Worm (Caenorhabditis elegans): Measurements from ENCODE around the gene grl-22.

Gene grl-22

DNA sequence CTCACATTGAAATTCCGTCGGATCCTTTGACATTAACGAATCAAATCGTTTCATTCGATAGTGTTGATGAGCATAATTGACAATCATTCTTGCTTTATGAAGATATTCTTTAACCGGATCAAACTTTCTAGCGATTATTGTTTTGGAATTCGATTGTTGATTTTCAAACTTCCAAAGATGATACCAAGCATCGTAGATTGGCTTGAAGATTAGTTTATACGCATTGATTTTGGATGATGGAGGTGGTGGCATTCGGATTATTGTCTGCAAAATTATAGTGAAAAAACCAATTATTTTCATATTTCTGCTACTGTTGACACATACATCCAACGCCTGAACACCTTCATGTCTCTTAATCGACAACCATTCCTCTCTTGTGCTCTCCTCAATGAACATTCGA lies 25.7 kb downstream of the grl-22 start:
- TF ChIP-seq F55B11.4 (tag; optimal IDR thresholded peaks at IDR 0.05; ENCODE audit: borderline replicate concordance, insufficient read depth) (no peak), F52B5.7 (tag; optimal IDR thresholded peaks at IDR 0.05) (no peak), Y53G8AR.9 (GFP tag; conservative IDR thresholded peaks at IDR 0.05) (no peak), mcd-1 (GFP tag; IDR thresholded peaks at IDR 0.05) (no peak), unc-62 (GFP tag; optimal IDR thresholded peaks at IDR 0.05) (no peak), cebp-1 (GFP tag; IDR thresholded peaks at IDR 0.05) (no peak), cebp-1 (tag; optimal IDR thresholded peaks at IDR 0.05) (no peak), dpl-1 (GFP tag; optimal IDR thresholded peaks at IDR 0.05) (no peak), fkh-3 (tag; optimal IDR thresholded peaks at IDR 0.05) (no peak), Y95B8A.8 (GFP tag; IDR thresholded peaks at IDR 0.05) (no peak), unc-130 (GFP tag; optimal IDR thresholded peaks at IDR 0.05) (no peak), nhr-80 (tag; optimal IDR thresholded peaks at IDR 0.05) (no peak), F57C9.4 (tag; optimal IDR thresholded peaks at IDR 0.05) (no peak), ceh-91 (GFP tag; IDR thresholded peaks at IDR 0.05) (no peak), tlf-1 (GFP tag; optimal IDR thresholded peaks at IDR 0.05) (no peak), pbrm-1 (GFP tag; IDR thresholded peaks at IDR 0.05) (no peak), mes-4 (tag; optimal IDR thresholded peaks at IDR 0.05) (no peak), madf-6 (GFP tag; IDR thresholded peaks at IDR 0.05) (no peak), lin-54 (GFP tag; optimal IDR thresholded peaks at IDR 0.05) (no peak), ekl-4 (GFP tag; IDR thresholded peaks at IDR 0.05) (no peak)

DNA sequence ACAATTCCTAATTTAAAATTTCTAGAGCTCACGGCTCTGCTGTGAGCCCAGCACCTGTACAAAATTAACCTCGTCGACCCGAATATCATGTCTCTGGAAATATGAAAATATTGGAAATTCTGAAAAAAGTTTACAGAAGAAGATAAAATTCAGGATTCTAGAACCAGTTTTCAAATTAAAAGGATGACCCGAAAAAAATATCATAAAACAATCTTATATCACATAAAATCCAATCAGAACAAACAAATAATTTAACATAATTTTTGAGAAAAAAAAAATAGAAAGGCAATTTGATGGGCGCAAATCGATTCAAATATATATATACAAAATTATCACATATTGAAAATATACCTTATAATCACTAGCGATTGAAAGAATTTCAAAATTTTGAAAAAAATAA lies 28.5 kb downstream of the grl-22 start, which contains the start of gene Y32H12A.7:
TSS of gene Y32H12A.7 (minus strand) at position 101 of the 400 bp plus-strand sequence.
- no peak for TF ChIP-seq hmg-1.2 (GFP tag; IDR thresholded peaks at IDR 0.05)
- TF ChIP-seq K12H6.12 (tag; optimal IDR thresholded peaks at IDR 0.05), result no peak
- no peak for TF ChIP-seq unc-130 (GFP tag; optimal IDR thresholded peaks at IDR 0.05)
- TF ChIP-seq cebp-2 (GFP tag; IDR thresholded peaks at IDR 0.05), result no peak
- no peak for TF ChIP-seq ccch-3 (GFP tag; optimal IDR thresholded peaks at IDR 0.05)
- TF ChIP-seq sdz-38 (tag; optimal IDR thresholded peaks at IDR 0.05), result no peak
- no peak for TF ChIP-seq mcd-1 (GFP tag; IDR thresholded peaks at IDR 0.05)
- TF ChIP-seq bed-1 (GFP tag; IDR thresholded peaks at IDR 0.05), result no peak
- TF ChIP-seq dox-1 (GFP tag; IDR thresholded peaks at IDR 0.05), result no peak
- TF ChIP-seq T26A5.8 (tag; optimal IDR thresholded peaks at IDR 0.05), result no peak
- TF ChIP-seq repo-1 (tag; optimal IDR thresholded peaks at IDR 0.05), result no peak
- no peak for TF ChIP-seq ceh-79 (tag; optimal IDR thresholded peaks at IDR 0.05)
- no peak for TF ChIP-seq xnd-1 (tag; optimal IDR thresholded peaks at IDR 0.05)

DNA sequence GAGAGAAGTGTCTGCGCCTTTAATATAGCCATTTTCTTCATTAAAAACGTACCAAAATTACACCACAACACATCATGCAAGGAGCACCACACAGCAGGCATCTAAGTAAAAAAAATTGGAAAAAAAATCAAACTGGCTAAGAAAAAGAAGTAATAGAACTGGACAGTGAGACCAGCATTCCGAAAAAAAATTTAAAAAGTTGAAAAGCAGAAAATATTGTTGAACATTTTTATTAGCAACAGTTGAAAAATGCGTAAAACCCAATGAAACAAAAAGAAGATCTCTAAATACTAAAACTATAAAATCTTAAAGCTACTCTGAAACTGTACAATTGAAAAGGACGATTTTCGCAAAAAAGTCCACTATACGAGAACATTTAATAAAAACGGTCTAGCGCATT lies 31.7 kb downstream of the grl-22 start, which contains the start of gene Y32H12A.6:
TSS of gene Y32H12A.6 (minus strand) at position 101 of the 400 bp plus-strand sequence.
- TF ChIP-seq dpff-1 (tag; optimal IDR thresholded peaks at IDR 0.05), result no peak
- no peak for TF ChIP-seq attf-5 (GFP tag; optimal IDR thresholded peaks at IDR 0.05)
- no peak for TF ChIP-seq Y79H2A.3 (GFP tag; conservative IDR thresholded peaks at IDR 0.05)
- no peak for TF ChIP-seq sdz-38 (tag; optimal IDR thresholded peaks at IDR 0.05)
- no peak for TF ChIP-seq hlh-26 (GFP tag; conservative IDR thresholded peaks at IDR 0.05)
- no peak for TF ChIP-seq dpl-1 (GFP tag; optimal IDR thresholded peaks at IDR 0.05)
- no peak for TF ChIP-seq T07F8.4 (tag; optimal IDR thresholded peaks at IDR 0.05)
- TF ChIP-seq hrde-1 (tag; optimal IDR thresholded peaks at IDR 0.05; ENCODE audit: borderline replicate concordance), result no peak
- TF ChIP-seq cebp-2 (GFP tag; IDR thresholded peaks at IDR 0.05), result no peak
- TF ChIP-seq F55B11.4 (tag; optimal IDR thresholded peaks at IDR 0.05; ENCODE audit: borderline replicate concordance, insufficient read depth), result no peak
- TF ChIP-seq attf-3 (GFP tag; conservative IDR thresholded peaks at IDR 0.05), result no peak
- no peak for TF ChIP-seq egl-44 (GFP tag; IDR thresholded peaks at IDR 0.05)

All from whole organism, young adult.